Fruit fly (Drosophila melanogaster) whole organism, embryonic: Measurements from ENCODE around the gene CG2059.

Source experiments
- Bdp1 ChIP-seq: fragments of 200-800 bp; sonication (Bioruptor generic); optimal IDR thresholded peaks from 3 replicates; lab custom pipeline; 2016; ENCODE audit warnings: missing biosample characterization, missing genetic modification characterization
- CG7372 ChIP-seq: fragments of 200-800 bp; sonication (Bioruptor generic); IDR thresholded peaks from 2 replicates; pipeline ENCODE4 v1.3.6; 2022; ENCODE audit warnings: missing biosample characterization, missing genetic modification characterization
- CG7963 ChIP-seq: fragments of 200-800 bp; sonication (Bioruptor generic); IDR thresholded peaks from 3 replicates; pipeline ENCODE4 v1.3.6; 2022; ENCODE audit warnings: missing biosample characterization, missing genetic modification characterization; ENCODE audit not compliant: partially characterized antibody
- Dll ChIP-seq: fragments of 200-800 bp; sonication (Bioruptor generic); IDR thresholded peaks from 4 replicates; pipeline ENCODE4 v1.3.6; 2022; ENCODE audit warnings: missing biosample characterization, missing genetic modification characterization; ENCODE audit not compliant: partially characterized antibody
- dimm ChIP-seq: fragments of 200-800 bp; sonication (Bioruptor generic); IDR thresholded peaks from 2 replicates; pipeline ENCODE4 v1.3.6; 2022; ENCODE audit warnings: missing biosample characterization, missing genetic modification characterization
- fru ChIP-seq: fragments of >200 bp; optimal IDR thresholded peaks from 2 replicates; lab custom pipeline; 2017
- gfzf ChIP-seq: fragments of 200-800 bp; sonication (Bioruptor generic); optimal IDR thresholded peaks from 2 replicates; lab custom pipeline; 2016; ENCODE audit warnings: missing biosample characterization, mild to moderate bottlenecking, missing genetic modification characterization, moderate library complexity
- hkb ChIP-seq, 2 experiments: fragments of 200-800 bp in 1 of 2; fragments of >200 bp in 1 of 2; sonication (Bioruptor generic) in 1 of 2; IDR thresholded peaks in 1 of 2; optimal IDR thresholded peaks in 1 of 2; 2 replicates each; pipeline versions ENCODE4 v1.3.6 to Lab custom; 2017 to 2022; ENCODE audit warnings: missing biosample characterization in 1 of 2, missing genetic modification characterization in 1 of 2
- nerfin-1 ChIP-seq: fragments of 200-800 bp; sonication (Bioruptor generic); optimal IDR thresholded peaks from 3 replicates; lab custom pipeline; 2019; ENCODE audit warnings: missing biosample characterization, mild to moderate bottlenecking, missing genetic modification characterization, moderate library complexity
- pan ChIP-seq, 4 experiments: fragments of >200 bp in 3 of 4; fragments of 200-800 bp in 1 of 4; sonication (Bioruptor generic) in 1 of 4; optimal IDR thresholded peaks in 3 of 4; IDR thresholded peaks in 1 of 4; 2 replicates each; pipeline versions ENCODE4 v1.3.6 to Lab custom; 2017 to 2022; ENCODE audit warnings: missing biosample characterization in 2 of 4, missing genetic modification characterization in 2 of 4, mixed read lengths in 1 of 4
- tio ChIP-seq: fragments of 200-800 bp; sonication (Bioruptor generic); optimal IDR thresholded peaks from 2 replicates; lab custom pipeline; 2017; ENCODE audit warnings: missing biosample characterization, missing genetic modification characterization, inconsistent platforms

DNA sequence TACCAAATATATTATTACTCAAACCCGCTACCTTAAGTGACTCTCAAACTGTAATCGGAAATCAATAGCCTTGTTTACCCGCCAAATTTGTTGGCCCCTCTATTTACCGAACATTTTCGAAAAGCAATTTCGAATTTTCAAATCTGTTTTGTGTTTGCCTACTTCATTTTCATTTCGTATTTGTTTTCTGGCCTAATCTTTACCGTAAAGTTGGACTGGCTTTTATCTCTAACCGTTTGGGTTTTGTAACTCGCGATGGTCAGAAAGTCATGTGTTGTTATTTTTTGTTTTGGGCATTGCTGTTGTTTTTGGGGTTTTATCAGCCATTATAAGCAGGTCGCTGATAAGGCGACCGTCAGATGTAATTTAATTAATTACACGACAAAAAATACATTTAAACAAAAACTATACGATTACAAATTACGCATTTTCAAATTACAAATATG is 47.2 kb downstream of the CG2059 start:
- TF ChIP-seq Bdp1 (GFP tag; lab: Kevin White, UChicago) (peak; percentile 20), tio (no peak), CG7963 (GFP tag; lab: Robert Waterston, UW) (no peak), nerfin-1 (tag; lab: Kevin White, UChicago) (peak; percentile 28), pan (optimal IDR thresholded peaks at IDR 0.05; lab: Kevin White, UChicago) (no peak), pan (GFP tag; optimal IDR thresholded peaks at IDR 0.05 in 1 of 2, IDR thresholded peaks at IDR 0.05 in 1 of 2) (peak in 1 of 2 experiments; percentile 54), gfzf (GFP tag; lab: Kevin White, UChicago) (no peak), CG7372 (GFP tag; lab: Robert Waterston, UW) (no peak), Dll (GFP tag; lab: Robert Waterston, UW) (no peak), dimm (GFP tag; lab: Robert Waterston, UW) (no peak), fru (lab: Kevin White, UChicago) (no peak), hkb (optimal IDR thresholded peaks at IDR 0.05; lab: Kevin White, UChicago) (no peak), hkb (GFP tag; IDR thresholded peaks at IDR 0.05; lab: Robert Waterston, UW) (peak; percentile 72)
